Worm (Caenorhabditis elegans) whole organism, midembryonic: ENCODE data around the gene pbo-4.

Source experiments
- flt-1 ChIP-seq: fragments of 200-800 bp; sonication (Bioruptor generic); IDR thresholded peaks from 2 replicates; pipeline ENCODE4 v1.3.6; 2022; ENCODE audit warnings: missing genetic modification characterization, missing compliant biosample characterization
- klf-2 ChIP-seq: fragments of 200-800 bp; sonication (Bioruptor generic); conservative IDR thresholded peaks from 2 replicates; pipeline ENCODE4 v1.3.6; 2022; ENCODE audit warnings: missing genetic modification reagents, missing genetic modification characterization, missing compliant biosample characterization
- med-1 ChIP-seq: sonication (generic microtip); optimal IDR thresholded peaks from 2 replicates; lab custom pipeline; 2017; ENCODE audit warnings: missing genetic modification characterization, mild to moderate bottlenecking, missing compliant biosample characterization, antibody characterized with exemption, missing genetic modification reagents; ENCODE audit not compliant: insufficient read depth
- tab-1 ChIP-seq: fragments of 200-800 bp; sonication (Bioruptor generic); IDR thresholded peaks from 2 replicates; pipeline ENCODE4 v1.3.6; 2022; ENCODE audit warnings: missing genetic modification characterization, missing compliant biosample characterization
- ztf-23 ChIP-seq: fragments of 200-800 bp; sonication (Bioruptor generic); IDR thresholded peaks from 2 replicates; pipeline ENCODE4 v1.3.6; 2022; ENCODE audit warnings: missing genetic modification reagents, missing genetic modification characterization, missing compliant biosample characterization

- TF ChIP-seq tab-1 (GFP tag; lab: Robert Waterston, UW) = no peak
- no peak for TF ChIP-seq flt-1 (GFP tag; lab: Robert Waterston, UW)
- TF ChIP-seq klf-2 = no peak
- no peak for TF ChIP-seq ztf-23 (GFP tag; lab: Robert Waterston, UW)
- no peak for TF ChIP-seq med-1 (GFP tag; lab: Kevin White, UChicago)
Measured at ce11 chrX:10916194-10916593, 37.7 kb upstream of the pbo-4 start.
